Worm (Caenorhabditis elegans) whole organism, L1 larva: Measurements from ENCODE around the gene srh-257.

ENCODE experiments used
- alr-1 ChIP-seq: fragments of 200-800 bp; sonication (Bioruptor generic); optimal IDR thresholded peaks from 2 replicates; lab custom pipeline; 2018; ENCODE audit warnings: borderline replicate concordance, mild to moderate bottlenecking, missing genetic modification characterization, missing compliant biosample characterization
- efl-3 ChIP-seq: fragments of 200-800 bp; sonication (Bioruptor generic); optimal IDR thresholded peaks from 2 replicates; lab custom pipeline; 2018; ENCODE audit warnings: mild to moderate bottlenecking, missing genetic modification characterization, missing compliant biosample characterization
- hlh-17 ChIP-seq: fragments of 200-800 bp; sonication (Bioruptor generic); optimal IDR thresholded peaks from 2 replicates; lab custom pipeline; 2018; ENCODE audit warnings: missing genetic modification characterization, mild to moderate bottlenecking, missing compliant biosample characterization, moderate library complexity, borderline replicate concordance
- hpl-2 ChIP-seq: fragments of 150-350 bp; optimal IDR thresholded peaks from 2 replicates; lab custom pipeline; 2014; ENCODE audit warnings: missing biosample characterization, missing genetic modification reagents, missing genetic modification characterization
- nhr-28 ChIP-seq: fragments of 150-350 bp; optimal IDR thresholded peaks from 2 replicates; lab custom pipeline; 2014; ENCODE audit warnings: missing biosample characterization, missing genetic modification characterization

DNA sequence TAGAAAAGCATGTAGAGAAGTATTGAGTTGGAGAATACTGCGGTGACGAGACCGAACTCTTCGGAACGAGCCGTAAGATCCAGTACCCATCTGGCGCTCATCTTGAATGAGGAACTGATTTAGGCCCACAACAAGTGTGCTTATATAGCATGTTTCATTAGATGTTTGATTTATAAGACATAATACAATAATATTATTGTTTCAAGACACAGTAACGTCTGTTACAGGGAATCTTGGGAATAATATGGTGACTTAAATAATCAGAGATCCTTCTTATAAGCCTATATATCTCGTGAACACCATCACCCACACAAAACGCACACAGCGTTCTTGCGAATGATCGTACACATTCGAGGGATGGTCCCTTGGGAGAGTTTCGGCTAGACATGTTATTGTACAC is 23.3 kb upstream of the srh-257 start, which contains the start of gene str-88:
- no peak for TF ChIP-seq alr-1
- no peak for TF ChIP-seq efl-3 (GFP tag; lab: Kevin White, UChicago)
- no peak for TF ChIP-seq nhr-28
- TF ChIP-seq hpl-2 (GFP tag; lab: Kevin White, UChicago) = no peak
- no peak for TF ChIP-seq hlh-17 (GFP tag; lab: Kevin White, UChicago)
